Worm (Caenorhabditis elegans) whole organism, young adult: ENCODE data around the gene B0218.5.
A peak's percentile ranks its signal among the peaks of the same experiment; 100 is the strongest.

Experiments used
- B0336.3 ChIP-seq: fragments of 200-800 bp; sonication (Bioruptor generic); IDR thresholded peaks from 2 replicates; pipeline ENCODE4 v1.3.6; 2022; ENCODE audit warnings: missing genetic modification characterization, missing compliant biosample characterization
- F10E7.11 ChIP-seq: sonication (generic microtip); optimal IDR thresholded peaks from 2 replicates; lab custom pipeline; 2017; ENCODE audit warnings: mild to moderate bottlenecking, missing genetic modification characterization, moderate library complexity, missing compliant biosample characterization
- F22D6.2 ChIP-seq: sonication (generic microtip); optimal IDR thresholded peaks from 2 replicates; lab custom pipeline; 2016; ENCODE audit warnings: mild to moderate bottlenecking, missing genetic modification characterization, missing compliant biosample characterization
- F39B2.1 ChIP-seq: fragments of 200-800 bp; sonication (Bioruptor generic); IDR thresholded peaks from 2 replicates; pipeline ENCODE4 v1.3.6; 2022; ENCODE audit warnings: missing genetic modification reagents, missing genetic modification characterization, missing compliant biosample characterization
- F49E8.2 ChIP-seq: sonication (generic microtip); optimal IDR thresholded peaks from 3 replicates; lab custom pipeline; 2017; ENCODE audit warnings: missing genetic modification characterization, mild to moderate bottlenecking, missing compliant biosample characterization, antibody characterized with exemption, moderate library complexity; ENCODE audit not compliant: insufficient read depth
- F57A8.1 ChIP-seq: fragments of 200-800 bp; sonication (Bioruptor generic); optimal IDR thresholded peaks from 2 replicates; lab custom pipeline; 2018; ENCODE audit warnings: mild to moderate bottlenecking, missing genetic modification characterization, moderate library complexity, missing compliant biosample characterization
- F57C9.4 ChIP-seq: sonication (generic microtip); optimal IDR thresholded peaks from 2 replicates; lab custom pipeline; 2017; ENCODE audit warnings: mild to moderate bottlenecking, missing genetic modification characterization, missing compliant biosample characterization
- K11D2.4 ChIP-seq: fragments of 200-800 bp; sonication (Bioruptor generic); IDR thresholded peaks from 2 replicates; pipeline ENCODE4 v1.3.6; 2022; ENCODE audit warnings: missing genetic modification reagents, missing genetic modification characterization, missing compliant biosample characterization
- Y53G8AR.9 ChIP-seq: fragments of 200-800 bp; sonication (Bioruptor generic); conservative IDR thresholded peaks from 2 replicates; pipeline ENCODE4 v1.3.6; 2022; ENCODE audit warnings: missing genetic modification reagents, missing genetic modification characterization, missing compliant biosample characterization
- attf-5 ChIP-seq: fragments of 200-800 bp; sonication (Bioruptor generic); optimal IDR thresholded peaks from 2 replicates; lab custom pipeline; 2018; ENCODE audit warnings: mild to moderate bottlenecking, missing genetic modification characterization, missing compliant biosample characterization
- bed-2 ChIP-seq: fragments of 200-800 bp; sonication (Bioruptor generic); IDR thresholded peaks from 2 replicates; pipeline ENCODE4 v1.3.6; 2022; ENCODE audit warnings: missing genetic modification reagents, missing genetic modification characterization, missing compliant biosample characterization
- efl-1 ChIP-seq: fragments of 150-350 bp; optimal IDR thresholded peaks from 2 replicates; lab custom pipeline; 2014; ENCODE audit warnings: missing biosample characterization, missing genetic modification reagents, missing genetic modification characterization
- ekl-4 ChIP-seq: fragments of 200-800 bp; sonication (Bioruptor generic); IDR thresholded peaks from 2 replicates; pipeline ENCODE4 v1.3.6; 2022; ENCODE audit warnings: missing genetic modification reagents, missing genetic modification characterization, missing compliant biosample characterization
- hlh-26 ChIP-seq: fragments of 200-800 bp; sonication (Bioruptor generic); conservative IDR thresholded peaks from 2 replicates; pipeline ENCODE4 v1.3.6; 2022; ENCODE audit warnings: missing genetic modification reagents, missing genetic modification characterization, missing compliant biosample characterization
- hmg-1.2 ChIP-seq: fragments of 200-800 bp; sonication (Bioruptor generic); IDR thresholded peaks from 2 replicates; pipeline ENCODE4 v1.3.6; 2022; ENCODE audit warnings: missing genetic modification reagents, missing genetic modification characterization, missing compliant biosample characterization
- let-607 ChIP-seq, 2 experiments: fragments of 200-800 bp in 1 of 2; sonication (Bioruptor generic) in 1 of 2; sonication (generic microtip) in 1 of 2; optimal IDR thresholded peaks; 2 replicates each; lab custom pipeline; 2016 to 2018; ENCODE audit warnings: mild to moderate bottlenecking in 2 of 2, missing compliant biosample characterization in 2 of 2, missing genetic modification characterization in 2 of 2, moderate library complexity in 2 of 2, missing genotype in 1 of 2
- lin-40 ChIP-seq: sonication (generic microtip); optimal IDR thresholded peaks from 2 replicates; lab custom pipeline; 2016; ENCODE audit warnings: missing genetic modification characterization, mild to moderate bottlenecking, missing compliant biosample characterization, missing genotype, missing genetic modification reagents
- lin-54 ChIP-seq: fragments of 200-800 bp; sonication (Bioruptor generic); optimal IDR thresholded peaks from 2 replicates; lab custom pipeline; 2018; ENCODE audit warnings: mild to moderate bottlenecking, missing genetic modification characterization, missing compliant biosample characterization
- lir-1 ChIP-seq: fragments of 200-800 bp; sonication (Bioruptor generic); conservative IDR thresholded peaks from 2 replicates; pipeline ENCODE4 v1.3.6; 2022; ENCODE audit warnings: missing genetic modification reagents, missing genetic modification characterization, missing compliant biosample characterization
- madf-10 ChIP-seq: sonication (generic microtip); optimal IDR thresholded peaks from 2 replicates; lab custom pipeline; 2016; ENCODE audit warnings: mild to moderate bottlenecking, missing genetic modification characterization, missing compliant biosample characterization
- madf-6 ChIP-seq: fragments of 200-800 bp; sonication (Bioruptor generic); IDR thresholded peaks from 2 replicates; pipeline ENCODE4 v1.3.6; 2022; ENCODE audit warnings: missing genetic modification reagents, missing genetic modification characterization, missing compliant biosample characterization
- mxl-1 ChIP-seq: sonication (generic microtip); optimal IDR thresholded peaks from 2 replicates; lab custom pipeline; 2016; ENCODE audit warnings: missing genetic modification characterization, missing compliant biosample characterization
- nfya-1 ChIP-seq: sonication (generic microtip); optimal IDR thresholded peaks from 2 replicates; lab custom pipeline; 2017; ENCODE audit warnings: antibody characterized with exemption, missing compliant biosample characterization, missing genetic modification characterization, borderline replicate concordance; ENCODE audit not compliant: insufficient read depth
- nhr-120 ChIP-seq: fragments of 200-800 bp; sonication (Bioruptor generic); IDR thresholded peaks from 2 replicates; pipeline ENCODE4 v1.3.6; 2022; ENCODE audit warnings: missing genetic modification characterization, missing compliant biosample characterization
- nhr-80 ChIP-seq: sonication (generic microtip); optimal IDR thresholded peaks from 2 replicates; lab custom pipeline; 2016; ENCODE audit warnings: missing genetic modification characterization, missing compliant biosample characterization
- nhr-90 ChIP-seq: sonication (generic microtip); optimal IDR thresholded peaks from 2 replicates; lab custom pipeline; 2016; ENCODE audit warnings: missing genotype, mild to moderate bottlenecking, missing genetic modification characterization, missing compliant biosample characterization
- rcor-1 ChIP-seq: fragments of 200-800 bp; sonication (Bioruptor generic); IDR thresholded peaks from 2 replicates; pipeline ENCODE4 v1.3.6; 2022; ENCODE audit warnings: missing genetic modification reagents, missing genetic modification characterization, missing compliant biosample characterization
- snpc-1.3 ChIP-seq: sonication (generic microtip); optimal IDR thresholded peaks from 2 replicates; lab custom pipeline; 2017; ENCODE audit warnings: missing genetic modification characterization, mild to moderate bottlenecking, missing compliant biosample characterization, antibody characterized with exemption, moderate library complexity, missing genotype, missing genetic modification reagents; ENCODE audit not compliant: insufficient read depth
- snpc-4 ChIP-seq, 5 experiments: fragments of 150-350 bp in 1 of 5; sonication (generic microtip) in 4 of 5; optimal IDR thresholded peaks; 2 replicates each; lab custom pipeline; 2014 to 2018; ENCODE audit warnings: missing genetic modification characterization in 5 of 5, missing biosample characterization in 3 of 5, antibody characterized with exemption in 2 of 5, mild to moderate bottlenecking in 2 of 5, missing compliant biosample characterization in 2 of 5, missing genotype in 2 of 5, moderate library complexity in 2 of 5, missing genetic modification reagents in 1 of 5
- sptf-2 ChIP-seq: fragments of 200-800 bp; sonication (Bioruptor generic); optimal IDR thresholded peaks from 2 replicates; lab custom pipeline; 2018; ENCODE audit warnings: mild to moderate bottlenecking, missing genetic modification characterization, missing compliant biosample characterization
- unc-130 ChIP-seq: sonication (generic microtip); optimal IDR thresholded peaks from 2 replicates; lab custom pipeline; 2016; ENCODE audit warnings: missing genetic modification reagents, missing genetic modification characterization, missing compliant biosample characterization
- ztf-22 ChIP-seq: fragments of 200-800 bp; sonication (Bioruptor generic); optimal IDR thresholded peaks from 2 replicates; lab custom pipeline; 2018; ENCODE audit warnings: mild to moderate bottlenecking, missing genetic modification characterization, moderate library complexity, missing compliant biosample characterization

Gene B0218.5

ce11 chrIV:8113161-8113560, 43.9 kb downstream of the B0218.5 start, which contains the start of gene Y42H9AR.1:
Y42H9AR.1 (plus strand) TSS chrIV:8113393.
- TF ChIP-seq snpc-1.3 (tag; lab: Kevin White, UChicago), result peak; percentile 42
- TF ChIP-seq let-607 (tag; optimal IDR thresholded peaks at IDR 0.05; lab: Kevin White, UChicago), result peak; percentile 86 to 93
- no peak for TF ChIP-seq sptf-2 (GFP tag; lab: Kevin White, UChicago)
- no peak for TF ChIP-seq nfya-1

DNA sequence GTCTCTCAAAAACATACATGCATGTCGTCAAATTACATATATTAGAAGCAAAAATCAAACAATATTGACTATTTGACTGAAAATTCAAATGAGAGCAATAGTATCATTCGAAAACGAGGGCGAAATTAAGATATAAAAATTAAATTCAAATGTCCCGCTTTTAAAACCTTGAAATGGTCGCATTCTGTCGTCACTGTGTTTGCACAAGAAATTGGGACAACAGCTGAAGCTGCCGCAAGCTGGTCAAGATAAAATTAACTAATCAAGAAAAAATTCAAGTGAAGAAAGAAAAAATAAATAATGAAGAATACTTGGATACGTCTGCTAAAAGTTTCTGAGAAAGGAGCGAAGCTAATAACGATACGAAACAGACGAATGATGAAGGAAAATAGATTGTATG, 44.4 kb downstream of the B0218.5 start:
- TF ChIP-seq K11D2.4 (GFP tag; lab: Robert Waterston, UW) (no peak), hlh-26 (no peak), lin-40 (tag; lab: Kevin White, UChicago) (no peak), B0336.3 (GFP tag; lab: Robert Waterston, UW) (no peak), F10E7.11 (tag; lab: Kevin White, UChicago) (no peak), lin-54 (no peak), madf-10 (tag; lab: Kevin White, UChicago) (no peak), unc-130 (GFP tag; lab: Kevin White, UChicago) (no peak), F22D6.2 (tag; lab: Kevin White, UChicago) (no peak), lir-1 (GFP tag; lab: Robert Waterston, UW) (no peak), efl-1 (GFP tag; lab: Kevin White, UChicago) (no peak), F57A8.1 (GFP tag; lab: Kevin White, UChicago) (no peak), mxl-1 (tag; lab: Kevin White, UChicago) (no peak), F39B2.1 (GFP tag; lab: Robert Waterston, UW) (no peak), nhr-90 (tag; lab: Kevin White, UChicago) (no peak), bed-2 (GFP tag; lab: Robert Waterston, UW) (no peak), snpc-4 (GFP tag; optimal IDR thresholded peaks at IDR 0.05; lab: Kevin White, UChicago) (no peak), snpc-4 (tag; optimal IDR thresholded peaks at IDR 0.05; lab: Kevin White, UChicago) (no peak)

DNA sequence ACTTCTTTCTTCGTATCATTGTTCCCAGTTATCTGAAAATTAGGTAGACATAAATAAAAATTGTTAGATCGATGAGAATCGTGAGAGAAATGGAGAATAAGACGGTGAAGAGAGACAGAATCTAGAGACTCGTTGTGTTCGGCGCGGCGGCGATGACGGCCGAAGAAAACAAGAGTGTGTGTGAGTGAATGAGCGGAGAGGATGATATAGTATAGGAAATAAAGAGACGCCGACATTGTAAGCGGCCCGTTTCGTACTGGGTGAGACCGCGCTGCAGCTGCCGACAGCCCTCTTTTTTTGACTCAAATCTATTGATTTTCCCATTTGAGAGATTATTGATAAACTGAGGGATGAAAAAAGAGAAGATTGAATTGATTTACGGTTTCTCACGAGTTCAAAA, 44.9 kb downstream of the B0218.5 start, which contains the start of gene Y42H9AR.4:
TSS of gene Y42H9AR.4 (minus strand) at position 32 of the 400 bp plus-strand sequence.
- peak; percentile 98 for TF ChIP-seq hmg-1.2 (GFP tag; lab: Robert Waterston, UW)
- 0 out of 2 replicates have a peak, but pooled peaks have one; percentile 30 for TF ChIP-seq Y53G8AR.9 (GFP tag; lab: Robert Waterston, UW)
- TF ChIP-seq F57C9.4 (tag; lab: Kevin White, UChicago), result no peak
- TF ChIP-seq ztf-22 (GFP tag; lab: Kevin White, UChicago), result no peak
- TF ChIP-seq madf-6, result peak; percentile 35; the same call in 1 of the 2 replicates
- 0 out of 2 replicates have a peak, but pooled peaks have one; percentile 17 for TF ChIP-seq rcor-1
- TF ChIP-seq nhr-80 (tag; lab: Kevin White, UChicago), result peak; percentile 12
- TF ChIP-seq nhr-120, result no peak
- peak in 1 of 2 experiments; percentile 12 for TF ChIP-seq let-607 (tag; optimal IDR thresholded peaks at IDR 0.05; lab: Kevin White, UChicago)
- no peak for TF ChIP-seq K11D2.4 (GFP tag; lab: Robert Waterston, UW)
- TF ChIP-seq ekl-4 (GFP tag; lab: Robert Waterston, UW), result 0 out of 2 replicates have a peak, but pooled peaks have one; percentile 43
- TF ChIP-seq attf-5, result peak; percentile 30
- TF ChIP-seq, all 124 proteins: peak for 8

- no peak for TF ChIP-seq nhr-120
- TF ChIP-seq nhr-80 (tag; lab: Kevin White, UChicago), result no peak
- no peak for TF ChIP-seq lin-54
- TF ChIP-seq F49E8.2 (tag; lab: Kevin White, UChicago), result peak; percentile 4
These were observed 49.6 kb downstream of the B0218.5 start, which contains the start of gene rabs-5 for ce11 chrIV:8107502-8107901. rabs-5 (minus strand) TSS chrIV:8107602.
